Worm (Caenorhabditis elegans): ENCODE data around the gene F35G12.7.

ce11 chrIII:4622375-4623130 is 35.4 kb upstream of the F35G12.7 start, which contains the start of gene lron-5:
- TF ChIP-seq ama-1 (optimal IDR thresholded peaks at IDR 0.05) (no peak), B0310.2 (tag; optimal IDR thresholded peaks at IDR 0.05) (no peak), flt-1 (GFP tag; IDR thresholded peaks at IDR 0.05) (no peak), ceh-36 (tag; optimal IDR thresholded peaks at IDR 0.05) (no peak), tbx-37 (GFP tag; conservative IDR thresholded peaks at IDR 0.05) (no peak), hmg-4 (GFP tag; optimal IDR thresholded peaks at IDR 0.05) (no peak), tbx-11 (GFP tag; IDR thresholded peaks at IDR 0.05) (no peak), hnd-1 (tag; optimal IDR thresholded peaks at IDR 0.05) (no peak)

Data from whole organism, early embryonic.